Fruit fly (Drosophila melanogaster): ENCODE measurements around the gene Rrp45.

DNA sequence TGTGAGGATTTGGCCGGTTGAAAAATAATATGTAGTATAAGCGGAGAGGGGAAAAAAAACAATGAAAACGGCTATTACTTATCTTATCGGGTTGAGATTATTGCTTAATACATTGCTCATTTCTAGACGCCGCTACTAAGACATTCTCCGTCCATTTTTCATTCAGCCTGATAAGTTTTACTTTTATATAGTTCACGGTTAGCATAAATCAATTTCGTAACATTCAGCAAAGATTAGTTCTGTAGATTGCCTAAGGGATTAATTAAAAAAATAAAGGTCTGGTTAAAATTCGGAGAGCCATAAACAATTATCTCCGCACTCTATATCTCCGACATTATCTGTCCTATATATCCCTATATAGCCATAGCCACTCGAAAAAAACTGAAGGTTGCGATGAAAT is 43.6 kb downstream of the Rrp45 start:
- no peak for TF ChIP-seq CG32121 (GFP tag; IDR thresholded peaks at IDR 0.05)
- TF ChIP-seq CG34367 (tag; optimal IDR thresholded peaks at IDR 0.05) = no peak
- TF ChIP-seq gl (tag; optimal IDR thresholded peaks at IDR 0.05) = no peak
- no peak for TF ChIP-seq CG13204 (GFP tag; optimal IDR thresholded peaks at IDR 0.05)
- TF ChIP-seq CG15710 (tag; optimal IDR thresholded peaks at IDR 0.05) = no peak

Measured in whole organism, pupa.